Worm (Caenorhabditis elegans) whole organism, L4 larva: ENCODE results near the gene him-10.
A peak's percentile ranks its signal among the peaks of the same experiment; 100 is the strongest.

Source experiments
- F49E8.2 ChIP-seq: sonication (generic microtip); optimal IDR thresholded peaks from 2 replicates; lab custom pipeline; 2016; ENCODE audit warnings: missing compliant biosample characterization, mild to moderate bottlenecking, missing genetic modification characterization, borderline replicate concordance
- R02D3.7 ChIP-seq: fragments of 150-350 bp; sonication (generic microtip); optimal IDR thresholded peaks from 3 replicates; lab custom pipeline; 2014; ENCODE audit warnings: missing biosample characterization, missing genetic modification characterization
- T26A8.4 ChIP-seq: fragments of 200-800 bp; sonication (Bioruptor generic); IDR thresholded peaks from 2 replicates; pipeline ENCODE4 v1.3.6; 2022; ENCODE audit warnings: missing genetic modification characterization, missing compliant biosample characterization
- Y105C5A.15 ChIP-seq: fragments of 200-800 bp; sonication (Bioruptor generic); IDR thresholded peaks from 2 replicates; pipeline ENCODE4 v1.3.6; 2022; ENCODE audit warnings: missing genetic modification characterization, missing compliant biosample characterization
- ZK337.2 ChIP-seq: fragments of 200-800 bp; sonication (Bioruptor generic); IDR thresholded peaks from 2 replicates; pipeline ENCODE4 v1.3.6; 2022; ENCODE audit warnings: missing genetic modification reagents, missing genetic modification characterization, missing compliant biosample characterization
- aha-1 ChIP-seq: fragments of 150-350 bp; peaks from one replicate; lab custom pipeline; 2014; ENCODE audit warnings: missing biosample characterization, missing genetic modification characterization
- aly-2 ChIP-seq: sonication (generic microtip); optimal IDR thresholded peaks from 2 replicates; lab custom pipeline; 2018; ENCODE audit warnings: missing biosample characterization, missing genetic modification characterization
- ama-1 ChIP-seq: fragments of 150-350 bp; optimal IDR thresholded peaks from 2 replicates; lab custom pipeline; 2014; ENCODE audit warnings: inconsistent platforms, mixed read lengths
- arid-1 ChIP-seq: fragments of 200-800 bp; sonication (Bioruptor generic); conservative IDR thresholded peaks from 2 replicates; pipeline ENCODE4 v1.3.6; 2022; ENCODE audit warnings: missing genetic modification reagents, missing genetic modification characterization, missing compliant biosample characterization
- ceh-20 ChIP-seq: fragments of 200-800 bp; sonication (Bioruptor generic); IDR thresholded peaks from 2 replicates; pipeline ENCODE4 v1.3.6; 2022; ENCODE audit warnings: missing genetic modification reagents, missing genetic modification characterization, missing compliant biosample characterization
- ceh-28 ChIP-seq: fragments of 150-350 bp; optimal IDR thresholded peaks from 2 replicates; lab custom pipeline; 2014; ENCODE audit warnings: missing biosample characterization, missing genetic modification reagents, missing genetic modification characterization
- ceh-32 ChIP-seq: sonication (generic microtip); optimal IDR thresholded peaks from 2 replicates; lab custom pipeline; 2016; ENCODE audit warnings: mild to moderate bottlenecking, missing genetic modification characterization, missing compliant biosample characterization; ENCODE audit not compliant: poor library complexity
- ceh-62 ChIP-seq: sonication (generic microtip); optimal IDR thresholded peaks from 2 replicates; lab custom pipeline; 2017; ENCODE audit warnings: missing biosample characterization, missing genetic modification characterization
- ces-1 ChIP-seq: fragments of 150-350 bp; sonication (generic microtip); optimal IDR thresholded peaks from 4 replicates; lab custom pipeline; 2014; ENCODE audit warnings: missing biosample characterization, missing genetic modification reagents, missing genetic modification characterization
- cey-2 ChIP-seq: sonication (generic microtip); optimal IDR thresholded peaks from 3 replicates; lab custom pipeline; 2017; ENCODE audit warnings: missing genetic modification characterization, mild to moderate bottlenecking, missing compliant biosample characterization, antibody characterized with exemption, borderline replicate concordance; ENCODE audit not compliant: insufficient read depth
- daf-16 ChIP-seq, 3 experiments: sonication (generic microtip); optimal IDR thresholded peaks; 2 replicates each; lab custom pipeline; 2016 to 2017; ENCODE audit warnings: missing genetic modification characterization in 3 of 3, missing genetic modification reagents in 3 of 3, mild to moderate bottlenecking in 2 of 3, missing compliant biosample characterization in 2 of 3, missing biosample characterization in 1 of 3, moderate library complexity in 1 of 3
- daf-19 ChIP-seq: fragments of 200-800 bp; sonication (Bioruptor generic); conservative IDR thresholded peaks from 2 replicates; pipeline ENCODE4 v1.3.6; 2022; ENCODE audit warnings: missing genetic modification characterization, missing compliant biosample characterization
- dmd-6 ChIP-seq: fragments of 200-800 bp; sonication (Bioruptor generic); IDR thresholded peaks from 2 replicates; pipeline ENCODE4 v1.3.6; 2022; ENCODE audit warnings: missing genetic modification reagents, missing genetic modification characterization, missing compliant biosample characterization
- dve-1 ChIP-seq: sonication (generic microtip); optimal IDR thresholded peaks from 2 replicates; lab custom pipeline; 2017; ENCODE audit warnings: antibody characterized with exemption, mild to moderate bottlenecking, missing genetic modification characterization, missing compliant biosample characterization; ENCODE audit not compliant: insufficient read depth
- fos-1 ChIP-seq: fragments of 150-350 bp; optimal IDR thresholded peaks from 2 replicates; lab custom pipeline; 2014; ENCODE audit warnings: missing biosample characterization, missing genetic modification characterization
- gei-8 ChIP-seq: fragments of 200-800 bp; sonication (Bioruptor generic); optimal IDR thresholded peaks from 2 replicates; lab custom pipeline; 2018; ENCODE audit warnings: mild to moderate bottlenecking, missing genetic modification characterization, missing compliant biosample characterization
- hlh-11 ChIP-seq: fragments of 200-800 bp; sonication (Bioruptor generic); optimal IDR thresholded peaks from 2 replicates; lab custom pipeline; 2018; ENCODE audit warnings: mild to moderate bottlenecking, missing genetic modification characterization, missing compliant biosample characterization
- hlh-30 ChIP-seq: sonication (generic microtip); optimal IDR thresholded peaks from 2 replicates; lab custom pipeline; 2017; ENCODE audit warnings: antibody characterized with exemption, mild to moderate bottlenecking, missing genetic modification characterization, missing compliant biosample characterization; ENCODE audit not compliant: insufficient read depth
- hmg-1.1 ChIP-seq: fragments of 200-800 bp; sonication (Bioruptor generic); IDR thresholded peaks from 2 replicates; pipeline ENCODE4 v1.3.6; 2022; ENCODE audit warnings: missing genetic modification reagents, missing genetic modification characterization, missing compliant biosample characterization
- lin-1 ChIP-seq: fragments of 200-800 bp; sonication (Bioruptor generic); IDR thresholded peaks from 2 replicates; pipeline ENCODE4 v1.3.6; 2022; ENCODE audit warnings: missing genetic modification reagents, missing genetic modification characterization, missing compliant biosample characterization
- lin-13 ChIP-seq: fragments of 150-350 bp; optimal IDR thresholded peaks from 2 replicates; lab custom pipeline; 2014; ENCODE audit warnings: missing biosample characterization, missing genetic modification reagents, missing genetic modification characterization
- lin-15B ChIP-seq: fragments of 150-350 bp; sonication (generic microtip); optimal IDR thresholded peaks from 3 replicates; lab custom pipeline; 2014; ENCODE audit warnings: missing biosample characterization, missing genetic modification characterization
- lir-3 ChIP-seq: sonication (generic microtip); optimal IDR thresholded peaks from 2 replicates; lab custom pipeline; 2016; ENCODE audit warnings: mild to moderate bottlenecking, missing genetic modification characterization, missing compliant biosample characterization
- madf-9 ChIP-seq: fragments of 200-800 bp; sonication (Bioruptor generic); conservative IDR thresholded peaks from 2 replicates; pipeline ENCODE4 v1.3.6; 2022; ENCODE audit warnings: missing genetic modification reagents, missing genetic modification characterization, missing compliant biosample characterization
- mdl-1 ChIP-seq, 2 experiments: fragments of 150-350 bp in 1 of 2; sonication (generic microtip) in 1 of 2; optimal IDR thresholded peaks; 2 replicates each; lab custom pipeline; 2014 to 2017; ENCODE audit warnings: missing biosample characterization in 2 of 2, missing genetic modification characterization in 2 of 2
- mes-2 ChIP-seq: sonication (generic microtip); optimal IDR thresholded peaks from 2 replicates; lab custom pipeline; 2016; ENCODE audit warnings: missing genotype, mild to moderate bottlenecking, missing genetic modification characterization, missing compliant biosample characterization; ENCODE audit not compliant: poor library complexity, severe bottlenecking
- nhr-10 ChIP-seq: fragments of 150-350 bp; optimal IDR thresholded peaks from 2 replicates; lab custom pipeline; 2014; ENCODE audit warnings: missing biosample characterization, missing genetic modification characterization
- nhr-102 ChIP-seq: sonication (generic microtip); optimal IDR thresholded peaks from 2 replicates; lab custom pipeline; 2016; ENCODE audit warnings: mild to moderate bottlenecking, missing genetic modification characterization, moderate library complexity, missing compliant biosample characterization
- nhr-11 ChIP-seq: fragments of 150-350 bp; optimal IDR thresholded peaks from 2 replicates; lab custom pipeline; 2014; ENCODE audit warnings: missing biosample characterization, missing genetic modification characterization
- nhr-237 ChIP-seq: sonication (generic microtip); optimal IDR thresholded peaks from 2 replicates; lab custom pipeline; 2017; ENCODE audit warnings: missing biosample characterization, missing genetic modification characterization
- nhr-28 ChIP-seq: fragments of 150-350 bp; optimal IDR thresholded peaks from 2 replicates; lab custom pipeline; 2014; ENCODE audit warnings: missing biosample characterization, missing genetic modification characterization
- nhr-41 ChIP-seq: fragments of 200-800 bp; sonication (Bioruptor generic); IDR thresholded peaks from 2 replicates; pipeline ENCODE4 v1.3.6; 2022; ENCODE audit warnings: missing genetic modification reagents, missing genetic modification characterization, missing compliant biosample characterization
- nhr-76 ChIP-seq: fragments of 150-350 bp; optimal IDR thresholded peaks from 2 replicates; lab custom pipeline; 2014; ENCODE audit warnings: missing biosample characterization, missing genetic modification characterization
- snpc-4 ChIP-seq: fragments of 150-350 bp; optimal IDR thresholded peaks from 2 replicates; lab custom pipeline; 2014; ENCODE audit warnings: missing biosample characterization, missing genetic modification characterization
- spr-1 ChIP-seq: sonication (generic microtip); optimal IDR thresholded peaks from 2 replicates; lab custom pipeline; 2016; ENCODE audit warnings: mild to moderate bottlenecking, missing genetic modification characterization, missing compliant biosample characterization
- unc-39 ChIP-seq: sonication (generic microtip); optimal IDR thresholded peaks from 2 replicates; lab custom pipeline; 2017; ENCODE audit warnings: missing biosample characterization, missing genetic modification characterization
- zag-1 ChIP-seq: fragments of 150-350 bp; optimal IDR thresholded peaks from 2 replicates; lab custom pipeline; 2014; ENCODE audit warnings: missing biosample characterization, missing genetic modification characterization
- ztf-11 ChIP-seq: fragments of 150-350 bp; optimal IDR thresholded peaks from 2 replicates; lab custom pipeline; 2014; ENCODE audit warnings: missing biosample characterization, missing genetic modification characterization
- ztf-7 ChIP-seq: fragments of 150-350 bp; optimal IDR thresholded peaks from 2 replicates; lab custom pipeline; 2014; ENCODE audit warnings: missing biosample characterization, missing genetic modification characterization

Gene him-10

ce11 chrIII:5806720-5807119 is 3.7 kb downstream of the him-10 start, which contains the start of gene R12B2.2:
TSS of gene R12B2.2 (plus strand) at chrIII:5807020.
- TF ChIP-seq mes-2 (tag; lab: Kevin White, UChicago), result peak; percentile 20
- TF ChIP-seq ces-1 (GFP tag; lab: Kevin White, UChicago), result no peak

ce11 chrIII:5810012-5810411 is 7.0 kb downstream of the him-10 start:
- TF ChIP-seq nhr-41 (GFP tag; lab: Robert Waterston, UW), result no peak
- no peak for TF ChIP-seq lin-13
- no peak for TF ChIP-seq nhr-11 (tag; lab: Kevin White, UChicago)
- TF ChIP-seq ama-1 (lab: Kevin White, UChicago), result no peak
- TF ChIP-seq R02D3.7 (tag; lab: Kevin White, UChicago), result no peak
- no peak for TF ChIP-seq unc-39 (tag; lab: Kevin White, UChicago)
- TF ChIP-seq hlh-11 (tag; lab: Kevin White, UChicago), result peak; percentile 25
- no peak for TF ChIP-seq snpc-4 (tag; lab: Kevin White, UChicago)
- TF ChIP-seq gei-8 (GFP tag; lab: Kevin White, UChicago), result no peak
- peak; percentile 8; the same call in 1 of the 2 replicates for TF ChIP-seq dmd-6 (GFP tag; lab: Robert Waterston, UW)
- TF ChIP-seq T26A8.4 (GFP tag; lab: Robert Waterston, UW), result no peak
- TF ChIP-seq lin-15B (tag; lab: Kevin White, UChicago), result no peak
- peak; percentile 27 for TF ChIP-seq mes-2 (tag; lab: Kevin White, UChicago)
- TF ChIP-seq aly-2 (tag; lab: Kevin White, UChicago), result no peak
- TF ChIP-seq daf-19 (GFP tag; lab: Robert Waterston, UW), result no peak
- TF ChIP-seq hlh-30 (tag; lab: Kevin White, UChicago), result no peak
- TF ChIP-seq ceh-28 (tag; lab: Kevin White, UChicago), result no peak
- no peak for TF ChIP-seq madf-9
- no peak for TF ChIP-seq nhr-76 (tag; lab: Kevin White, UChicago)
- no peak for TF ChIP-seq daf-16 (GFP tag; optimal IDR thresholded peaks at IDR 0.05; lab: Kevin White, UChicago)
- peak; percentile 21 for TF ChIP-seq daf-16 (tag; optimal IDR thresholded peaks at IDR 0.05; lab: Kevin White, UChicago)
- TF ChIP-seq ztf-7 (tag; lab: Kevin White, UChicago), result no peak
- no peak for TF ChIP-seq ceh-32 (tag; lab: Kevin White, UChicago)
- TF ChIP-seq lin-1 (GFP tag; lab: Robert Waterston, UW), result no peak
- no peak for TF ChIP-seq nhr-102 (tag; lab: Kevin White, UChicago)
- no peak for TF ChIP-seq ztf-11 (tag; lab: Kevin White, UChicago)
- no peak for TF ChIP-seq Y105C5A.15 (GFP tag; lab: Robert Waterston, UW)
- TF ChIP-seq nhr-28 (tag; lab: Kevin White, UChicago), result peak; percentile 24
- no peak for TF ChIP-seq hmg-1.1 (GFP tag; lab: Robert Waterston, UW)
- no peak for TF ChIP-seq mdl-1 (tag; optimal IDR thresholded peaks at IDR 0.05; lab: Kevin White, UChicago)
- TF ChIP-seq spr-1, result no peak
- no peak for TF ChIP-seq cey-2 (tag; lab: Kevin White, UChicago)
- TF ChIP-seq ceh-20 (GFP tag; lab: Robert Waterston, UW), result no peak
- no peak for TF ChIP-seq nhr-237 (tag; lab: Kevin White, UChicago)
- peak; percentile 34 for TF ChIP-seq aha-1 (tag; lab: Kevin White, UChicago)
- TF ChIP-seq ces-1 (GFP tag; lab: Kevin White, UChicago), result no peak
- TF ChIP-seq dve-1 (tag; lab: Kevin White, UChicago), result peak; percentile 9
- no peak for TF ChIP-seq fos-1 (tag; lab: Kevin White, UChicago)
- TF ChIP-seq ZK337.2, result no peak
- TF ChIP-seq arid-1 (GFP tag; lab: Robert Waterston, UW), result no peak
- TF ChIP-seq zag-1 (tag; lab: Kevin White, UChicago), result no peak
- TF ChIP-seq ceh-62, result no peak
- no peak for TF ChIP-seq lir-3 (tag; lab: Kevin White, UChicago)
- no peak for TF ChIP-seq F49E8.2
- no peak for TF ChIP-seq nhr-10 (tag; lab: Kevin White, UChicago)
